Fruit fly (Drosophila melanogaster) whole organism, wandering third instar larva: ENCODE results near the gene CG5674.

Source experiments
- Hr78 ChIP-seq: fragments of >200 bp; optimal IDR thresholded peaks from 2 replicates; lab custom pipeline; 2017; ENCODE audit warnings: missing biosample characterization, missing genetic modification characterization
- Myc ChIP-seq: fragments of >200 bp; optimal IDR thresholded peaks from 2 replicates; lab custom pipeline; 2017
- Rel ChIP-seq, 2 experiments: fragments of 200-800 bp; sonication (Bioruptor generic) in 1 of 2; optimal IDR thresholded peaks; 2 replicates in 1 of 2; 3 replicates in 1 of 2; lab custom pipeline; 2016 to 2019; ENCODE audit warnings: mild to moderate bottlenecking in 2 of 2, missing biosample characterization in 2 of 2, missing genetic modification characterization in 2 of 2, moderate library complexity in 1 of 2
- brk ChIP-seq: fragments of 200-800 bp; sonication (Bioruptor generic); optimal IDR thresholded peaks from 2 replicates; lab custom pipeline; 2016; ENCODE audit warnings: missing biosample characterization, mild to moderate bottlenecking, missing genetic modification characterization
- dmrt93B ChIP-seq: fragments of 200-800 bp; sonication (Bioruptor generic); optimal IDR thresholded peaks from 2 replicates; lab custom pipeline; 2018; ENCODE audit warnings: missing biosample characterization, mild to moderate bottlenecking, missing genetic modification characterization
- h ChIP-seq: fragments of 200-800 bp; sonication (Bioruptor generic); optimal IDR thresholded peaks from 3 replicates; lab custom pipeline; 2016; ENCODE audit warnings: missing biosample characterization, mild to moderate bottlenecking, missing genetic modification characterization
- pan ChIP-seq: fragments of >200 bp; optimal IDR thresholded peaks from 2 replicates; lab custom pipeline; 2017

dm6 chr2L:17982372-17982771 is 19.2 kb downstream of the CG5674 start, which contains the start of gene btv:
- TF ChIP-seq dmrt93B (GFP tag; lab: Kevin White, UChicago) (no peak), Rel (GFP tag; optimal IDR thresholded peaks at IDR 0.05; lab: Kevin White, UChicago) (no peak), Rel (tag; optimal IDR thresholded peaks at IDR 0.05; lab: Kevin White, UChicago) (no peak), Hr78 (no peak), h (GFP tag; lab: Kevin White, UChicago) (no peak), brk (no peak), pan (lab: Kevin White, UChicago) (no peak), Myc (lab: Kevin White, UChicago) (no peak)
